Fruit fly (Drosophila melanogaster) whole organism, adult: ENCODE measurements around the gene CG14969.

ENCODE experiments used
- CG11617 ChIP-seq: fragments of 200-800 bp; sonication (Bioruptor generic); optimal IDR thresholded peaks from 2 replicates; lab custom pipeline; 2017; ENCODE audit warnings: mild to moderate bottlenecking, missing biosample characterization, missing genetic modification reagents, missing genetic modification characterization
- CG12768 ChIP-seq: fragments of 200-800 bp; sonication (Bioruptor generic); optimal IDR thresholded peaks from 2 replicates; lab custom pipeline; 2017; ENCODE audit warnings: missing biosample characterization, missing genetic modification characterization, mild to moderate bottlenecking, moderate library complexity, missing genetic modification reagents
- CG14711 ChIP-seq: fragments of 200-800 bp; sonication (Bioruptor generic); optimal IDR thresholded peaks from 2 replicates; lab custom pipeline; 2018; ENCODE audit warnings: missing biosample characterization, mild to moderate bottlenecking, missing genetic modification characterization, moderate library complexity
- CG1620 ChIP-seq: fragments of 200-800 bp; sonication (Bioruptor generic); optimal IDR thresholded peaks from 2 replicates; lab custom pipeline; 2016; ENCODE audit warnings: missing biosample characterization, missing genetic modification characterization
- CG33017 ChIP-seq: fragments of 200-800 bp; sonication (Bioruptor generic); optimal IDR thresholded peaks from 2 replicates; lab custom pipeline; 2018; ENCODE audit warnings: missing biosample characterization, mild to moderate bottlenecking, missing genetic modification characterization, moderate library complexity
- CG5204 ChIP-seq: fragments of 200-800 bp; sonication (Bioruptor generic); optimal IDR thresholded peaks from 2 replicates; lab custom pipeline; 2016; ENCODE audit warnings: missing biosample characterization, missing genetic modification characterization
- CG7045 ChIP-seq: fragments of 200-800 bp; sonication (Bioruptor generic); optimal IDR thresholded peaks from 2 replicates; lab custom pipeline; 2017; ENCODE audit warnings: missing biosample characterization, mild to moderate bottlenecking, missing genetic modification characterization
- CG7101 ChIP-seq: fragments of 200-800 bp; sonication (Bioruptor generic); optimal IDR thresholded peaks from 2 replicates; lab custom pipeline; 2018; ENCODE audit warnings: missing biosample characterization, mild to moderate bottlenecking, missing genetic modification characterization, moderate library complexity
- Clk ChIP-seq: fragments of 200-800 bp; sonication (Bioruptor generic); optimal IDR thresholded peaks from 2 replicates; lab custom pipeline; 2017; ENCODE audit warnings: missing biosample characterization, missing genetic modification characterization
- Crg-1 ChIP-seq: fragments of 200-800 bp; sonication (Bioruptor generic); optimal IDR thresholded peaks from 2 replicates; lab custom pipeline; 2016; ENCODE audit warnings: missing biosample characterization, missing genetic modification characterization
- Hr96 ChIP-seq: fragments of 200-800 bp; sonication (Bioruptor generic); optimal IDR thresholded peaks from 2 replicates; lab custom pipeline; 2016; ENCODE audit warnings: missing biosample characterization, missing genetic modification characterization
- Mnt ChIP-seq: fragments of 200-800 bp; sonication (Bioruptor generic); optimal IDR thresholded peaks from 2 replicates; lab custom pipeline; 2016; ENCODE audit warnings: missing biosample characterization, mild to moderate bottlenecking, missing genetic modification characterization
- bab1 ChIP-seq: fragments of 200-800 bp; sonication (Bioruptor generic); optimal IDR thresholded peaks from 3 replicates; lab custom pipeline; 2019; ENCODE audit warnings: missing biosample characterization, mild to moderate bottlenecking, missing genetic modification characterization, moderate library complexity
- cic ChIP-seq: fragments of 200-800 bp; sonication (Bioruptor generic); optimal IDR thresholded peaks from 2 replicates; lab custom pipeline; 2017; ENCODE audit warnings: missing biosample characterization, mild to moderate bottlenecking, missing genetic modification characterization, moderate library complexity
- cnc ChIP-seq, 2 experiments: fragments of >200 bp; optimal IDR thresholded peaks; 2 replicates each; lab custom pipeline; 2017
- kay ChIP-seq: fragments of 200-800 bp; sonication (Bioruptor generic); peaks from one replicate; lab custom pipeline; 2016; ENCODE audit warnings: missing biosample characterization, missing genetic modification characterization, borderline replicate concordance
- ovo ChIP-seq: fragments of 200-800 bp; sonication (Bioruptor generic); optimal IDR thresholded peaks from 2 replicates; lab custom pipeline; 2016; ENCODE audit warnings: missing biosample characterization, missing genetic modification characterization
- pad ChIP-seq: fragments of 200-800 bp; sonication (Bioruptor generic); optimal IDR thresholded peaks from 3 replicates; lab custom pipeline; 2017; ENCODE audit warnings: missing biosample characterization, missing genetic modification characterization, mild to moderate bottlenecking, moderate library complexity, missing genetic modification reagents
- tj ChIP-seq: fragments of 200-800 bp; sonication (Bioruptor generic); optimal IDR thresholded peaks from 3 replicates; lab custom pipeline; 2017; ENCODE audit warnings: missing biosample characterization, mild to moderate bottlenecking, missing genetic modification characterization, moderate library complexity
- toe ChIP-seq: fragments of 200-800 bp; sonication (Bioruptor generic); optimal IDR thresholded peaks from 2 replicates; lab custom pipeline; 2016; ENCODE audit warnings: missing biosample characterization, missing genetic modification characterization

The CG14969 gene

DNA sequence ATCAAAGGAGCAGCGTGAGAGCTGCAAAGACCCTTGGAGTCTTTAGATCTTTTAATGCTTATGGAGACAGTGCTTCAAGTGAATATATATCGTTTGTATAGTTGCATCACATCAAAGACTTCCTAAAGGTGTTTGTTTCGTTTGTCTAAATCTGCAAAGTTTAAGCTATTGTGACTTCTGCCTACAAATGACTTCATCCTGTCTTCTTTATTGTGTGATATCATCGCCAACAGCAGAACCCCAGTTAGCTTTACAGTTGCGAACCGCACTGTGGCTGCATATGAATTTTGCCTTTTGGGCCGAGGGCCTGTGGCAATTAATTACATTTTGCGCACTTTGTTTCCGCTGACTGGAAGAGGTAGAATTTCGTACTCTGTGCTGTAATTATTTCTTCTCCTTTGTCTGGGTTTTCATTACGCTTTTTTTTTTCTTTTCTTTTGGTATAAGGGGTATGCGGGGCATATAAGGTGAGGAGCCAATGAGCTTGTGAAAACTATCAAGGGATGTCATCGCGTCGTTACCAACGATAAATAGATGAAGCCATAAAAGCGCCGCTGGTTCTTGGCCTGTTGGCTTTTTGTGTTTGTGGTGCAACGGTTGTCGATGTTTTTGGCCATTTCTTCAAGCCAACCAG lies 7.6 kb upstream of the CG14969 start:
- no peak for TF ChIP-seq Clk
- TF ChIP-seq CG33017 = no peak
- peak; percentile 66 for TF ChIP-seq tj (GFP tag; lab: Kevin White, UChicago)
- no peak for TF ChIP-seq pad (GFP tag; lab: Kevin White, UChicago)

DNA sequence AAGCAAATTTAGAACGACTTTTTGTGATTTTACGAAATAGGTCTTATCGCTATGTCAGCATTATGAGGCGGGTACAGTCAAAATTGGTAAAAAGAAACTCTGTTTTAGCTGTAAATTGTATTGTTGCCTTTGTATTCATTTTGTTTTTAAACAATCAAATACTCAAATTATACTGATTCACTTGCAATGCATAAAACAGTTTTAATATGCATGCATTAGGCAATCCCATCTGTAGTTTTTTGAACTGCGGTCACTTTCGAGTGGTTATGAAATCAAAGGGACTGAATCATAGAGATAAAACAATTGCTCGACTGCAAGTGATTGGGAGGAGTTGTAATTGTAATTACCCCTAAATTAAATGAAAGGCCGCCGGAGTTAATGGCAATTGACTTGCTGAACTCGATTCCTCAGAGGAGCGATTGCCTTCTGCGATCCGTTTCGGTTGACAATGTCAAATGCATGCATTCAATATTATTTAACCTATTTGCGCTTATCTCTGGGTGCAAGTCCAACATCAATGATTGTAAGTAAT lies 5.0 kb upstream of the CG14969 start:
- peak; percentile 10 for TF ChIP-seq CG7101
- peak; percentile 45 for TF ChIP-seq kay
- TF ChIP-seq cnc (optimal IDR thresholded peaks at IDR 0.05; lab: Kevin White, UChicago) = no peak
- TF ChIP-seq tj (GFP tag; lab: Kevin White, UChicago) = peak; percentile 22
- no peak for TF ChIP-seq Mnt (GFP tag; lab: Kevin White, UChicago)
- TF ChIP-seq Crg-1 (GFP tag; lab: Kevin White, UChicago) = no peak
- TF ChIP-seq CG14711 (tag; lab: Kevin White, UChicago) = peak; percentile 4

DNA sequence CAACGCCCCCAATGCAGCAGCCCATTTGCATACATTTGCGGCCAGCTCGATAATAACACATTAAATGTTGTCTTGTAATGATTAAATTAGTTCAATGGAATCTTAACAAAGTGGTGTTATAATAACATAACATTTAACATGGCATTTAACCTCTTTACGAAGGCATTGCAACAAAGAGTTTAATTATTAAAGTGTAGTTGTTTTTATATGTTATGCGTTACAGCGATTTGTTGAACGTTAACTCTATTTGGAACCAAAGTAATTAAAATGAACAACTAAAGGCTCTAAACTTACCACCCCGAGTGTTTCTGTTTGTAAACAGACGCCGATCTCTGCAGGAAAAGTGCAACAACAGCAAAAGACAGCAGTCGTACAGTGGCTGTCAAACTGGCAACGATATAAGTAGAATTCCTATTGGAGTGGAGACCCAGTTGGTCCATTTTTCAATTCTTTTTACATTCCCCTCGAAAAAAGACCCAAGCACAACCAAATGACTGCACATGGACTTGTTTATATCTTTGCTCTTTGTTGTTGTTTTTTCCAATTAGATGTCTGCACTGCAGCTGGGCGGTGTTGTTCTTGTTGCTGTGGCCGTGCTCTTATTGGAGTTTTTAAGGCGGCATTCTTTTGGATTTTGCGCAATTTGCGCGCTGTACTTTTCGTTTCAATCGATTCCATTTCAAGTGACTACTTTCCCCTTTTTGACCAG lies 4.3 kb upstream of the CG14969 start:
- peak; percentile 6 for TF ChIP-seq CG14711 (tag; lab: Kevin White, UChicago)
- no peak for TF ChIP-seq CG11617 (GFP tag; lab: Kevin White, UChicago)

DNA sequence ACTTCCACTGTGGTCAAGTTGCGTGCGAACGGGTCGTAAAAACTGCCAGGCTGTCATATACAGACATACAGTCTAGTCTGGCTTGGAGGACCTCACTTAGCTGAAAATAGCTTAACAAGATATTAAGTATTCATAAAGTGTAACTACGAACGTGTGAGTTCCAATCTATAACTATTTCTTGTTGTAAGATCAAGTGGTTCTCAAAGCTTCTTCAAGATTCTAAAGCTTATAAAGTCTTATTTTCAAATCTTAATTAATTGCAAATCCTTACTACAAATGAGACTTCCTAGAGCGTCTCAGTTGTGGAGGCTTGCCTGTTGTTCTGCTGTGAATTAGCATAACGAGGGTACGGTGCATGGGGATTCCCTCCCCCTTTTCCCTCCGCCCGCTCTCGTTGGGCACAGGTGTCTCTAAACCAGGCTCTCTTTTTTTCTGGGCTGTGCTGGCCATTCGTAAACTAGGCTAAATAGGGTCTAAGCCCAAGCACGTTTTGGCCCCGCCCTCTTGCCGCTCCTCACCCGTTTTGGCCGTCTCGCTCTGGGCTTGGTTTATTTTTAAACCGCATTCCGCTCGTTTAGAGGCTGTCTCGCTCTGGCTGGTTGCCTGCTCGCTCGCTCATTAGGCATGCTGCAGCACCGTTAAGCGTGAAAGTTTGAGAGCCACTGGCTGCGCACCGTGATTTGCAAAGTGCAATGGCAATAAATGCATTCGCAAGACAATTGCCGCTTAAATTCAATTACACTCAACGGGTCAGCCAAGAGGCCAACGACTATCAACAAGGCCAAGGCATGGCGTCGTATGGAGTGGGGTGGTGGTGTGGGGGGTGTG lies 3.5 kb upstream of the CG14969 start:
- TF ChIP-seq Clk (no peak), Mnt (GFP tag; lab: Kevin White, UChicago) (peak; percentile 14), kay (peak; percentile 10), bab1 (GFP tag; lab: Kevin White, UChicago) (no peak), CG7045 (GFP tag; lab: Kevin White, UChicago) (no peak), Crg-1 (GFP tag; lab: Kevin White, UChicago) (peak; percentile 17), ovo (GFP tag; lab: Kevin White, UChicago) (peak; percentile 97)

DNA sequence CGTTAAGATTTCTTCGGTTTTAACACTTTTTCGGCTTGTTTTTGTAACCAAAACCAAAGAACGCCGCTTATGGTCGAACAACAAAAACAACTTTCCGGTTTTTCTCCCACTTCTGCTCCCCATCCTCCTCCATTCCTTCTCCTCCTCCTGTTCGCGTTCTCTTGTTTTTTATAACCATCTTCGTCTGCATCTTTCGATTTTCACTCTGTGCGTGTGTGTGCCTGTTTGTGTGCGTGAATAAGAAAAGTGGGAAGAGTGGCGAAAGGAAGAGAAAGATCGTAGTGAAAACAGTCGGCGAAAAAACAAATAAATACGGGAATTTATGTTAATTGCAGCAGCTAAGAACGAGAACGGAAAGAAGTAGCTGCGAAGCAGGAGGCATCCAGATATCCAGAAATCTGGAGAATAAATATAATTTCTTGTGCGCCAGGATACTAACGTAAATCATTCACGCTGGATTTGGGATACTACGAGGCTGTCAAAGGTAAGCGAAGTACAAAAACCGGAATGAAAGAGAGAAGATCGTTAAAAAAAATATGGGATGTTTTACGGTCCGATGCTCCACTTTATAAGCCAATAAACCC lies 2.7 kb upstream of the CG14969 start:
- no peak for TF ChIP-seq Clk
- no peak for TF ChIP-seq cic (GFP tag; lab: Kevin White, UChicago)
- TF ChIP-seq CG33017 = no peak
- no peak for TF ChIP-seq CG7045 (GFP tag; lab: Kevin White, UChicago)
- no peak for TF ChIP-seq cnc (optimal IDR thresholded peaks at IDR 0.05; lab: Kevin White, UChicago)
- no peak for TF ChIP-seq bab1 (GFP tag; lab: Kevin White, UChicago)
- no peak for TF ChIP-seq kay
- TF ChIP-seq CG12768 (GFP tag; lab: Kevin White, UChicago) = no peak
- TF ChIP-seq CG14711 (tag; lab: Kevin White, UChicago) = no peak

DNA sequence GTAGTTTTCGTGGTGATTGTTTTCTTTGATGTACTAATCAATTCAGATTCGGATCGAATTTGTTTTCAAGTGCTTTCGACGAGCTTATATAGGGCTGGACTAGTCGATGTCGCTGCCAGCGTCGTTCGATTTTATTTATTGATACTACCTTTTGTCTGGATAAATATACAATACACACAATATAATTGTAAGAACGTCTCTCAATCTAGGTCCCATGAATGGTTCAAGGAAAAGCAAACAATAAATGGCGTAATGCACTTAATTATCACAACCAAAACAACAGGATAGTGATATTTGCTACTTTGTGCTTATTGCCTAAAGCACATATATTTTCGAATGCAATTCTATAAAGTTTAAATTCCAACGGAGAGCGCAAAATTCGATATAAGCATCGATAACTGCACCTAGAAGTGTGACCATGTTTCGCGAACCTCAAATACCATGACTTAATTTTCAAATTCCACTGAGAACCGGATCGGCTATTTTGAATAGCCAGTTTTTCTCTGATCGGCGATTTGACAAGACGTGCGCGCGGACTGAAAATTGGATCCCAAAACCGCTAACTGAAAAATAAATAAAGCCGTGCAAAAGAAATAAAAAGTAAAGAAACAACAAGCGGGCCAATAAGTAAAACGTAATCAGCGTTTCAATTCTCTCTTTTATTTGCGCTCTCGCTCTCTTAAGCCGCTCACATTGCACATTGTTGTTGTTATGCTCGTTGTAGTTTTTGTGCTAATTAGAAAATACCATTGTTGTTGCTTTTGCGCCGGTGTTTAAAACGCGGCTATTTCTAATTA lies 1.8 kb upstream of the CG14969 start, which contains the start of the genes Drsl6 and kst:
TSS of gene Drsl6 (minus strand) at position 51 of the 797 bp plus-strand sequence.
TSS of gene kst (plus strand) at position 493 of the 797 bp plus-strand sequence.
- no peak for TF ChIP-seq Crg-1 (GFP tag; lab: Kevin White, UChicago)
- TF ChIP-seq cnc (optimal IDR thresholded peaks at IDR 0.05; lab: Kevin White, UChicago) = no peak
- TF ChIP-seq CG33017 = peak; percentile 49
- TF ChIP-seq Hr96 = no peak
- peak; percentile 31 for TF ChIP-seq ovo (GFP tag; lab: Kevin White, UChicago)
- no peak for TF ChIP-seq kay
- no peak for TF ChIP-seq CG11617 (GFP tag; lab: Kevin White, UChicago)
- peak; percentile 42 for TF ChIP-seq cic (GFP tag; lab: Kevin White, UChicago)
- peak; percentile 65 for TF ChIP-seq tj (GFP tag; lab: Kevin White, UChicago)
- no peak for TF ChIP-seq CG5204 (GFP tag; lab: Kevin White, UChicago)
- no peak for TF ChIP-seq toe (GFP tag; lab: Kevin White, UChicago)
- peak; percentile 29 for TF ChIP-seq CG7101
- peak; percentile 68 for TF ChIP-seq bab1 (GFP tag; lab: Kevin White, UChicago)
- peak; percentile 61 for TF ChIP-seq Mnt (GFP tag; lab: Kevin White, UChicago)
- TF ChIP-seq CG7045 (GFP tag; lab: Kevin White, UChicago) = no peak
- TF ChIP-seq CG1620 = peak; percentile 3
- TF ChIP-seq CG14711 (tag; lab: Kevin White, UChicago) = peak; percentile 17
- TF ChIP-seq pad (GFP tag; lab: Kevin White, UChicago) = peak; percentile 3
- no peak for TF ChIP-seq Clk
- peak; percentile 58 for TF ChIP-seq CG12768 (GFP tag; lab: Kevin White, UChicago)
